Worm (Caenorhabditis elegans) whole organism, L4 larva: ENCODE data around the gene cts-1.
A peak's percentile ranks its signal among the peaks of the same experiment; 100 is the strongest.

Experiments used
- F10B5.3 ChIP-seq: sonication (generic microtip); optimal IDR thresholded peaks from 2 replicates; lab custom pipeline; 2016; ENCODE audit warnings: mild to moderate bottlenecking, missing genetic modification characterization, missing compliant biosample characterization
- F44E2.7 ChIP-seq: fragments of 200-800 bp; sonication (Bioruptor generic); IDR thresholded peaks from 2 replicates; pipeline ENCODE4 v2.1.2; 2022; ENCODE audit warnings: missing genetic modification characterization, missing compliant biosample characterization
- F49E8.2 ChIP-seq: sonication (generic microtip); optimal IDR thresholded peaks from 2 replicates; lab custom pipeline; 2016; ENCODE audit warnings: missing compliant biosample characterization, mild to moderate bottlenecking, missing genetic modification characterization, borderline replicate concordance
- T20F7.1 ChIP-seq: fragments of 200-800 bp; sonication (Bioruptor generic); optimal IDR thresholded peaks from 2 replicates; lab custom pipeline; 2018; ENCODE audit warnings: mild to moderate bottlenecking, missing genetic modification characterization, missing compliant biosample characterization
- T26A8.4 ChIP-seq: fragments of 200-800 bp; sonication (Bioruptor generic); IDR thresholded peaks from 2 replicates; pipeline ENCODE4 v1.3.6; 2022; ENCODE audit warnings: missing genetic modification characterization, missing compliant biosample characterization
- Y105C5A.15 ChIP-seq: fragments of 200-800 bp; sonication (Bioruptor generic); IDR thresholded peaks from 2 replicates; pipeline ENCODE4 v1.3.6; 2022; ENCODE audit warnings: missing genetic modification characterization, missing compliant biosample characterization
- Y48G9A.11 ChIP-seq: fragments of 200-800 bp; sonication (Bioruptor generic); IDR thresholded peaks from 2 replicates; pipeline ENCODE4 v1.3.6; 2022; ENCODE audit warnings: missing genetic modification reagents, missing genetic modification characterization, missing compliant biosample characterization
- Y75B8A.6 ChIP-seq: fragments of 200-800 bp; sonication (Bioruptor generic); IDR thresholded peaks from 2 replicates; pipeline ENCODE4 v1.3.6; 2022; ENCODE audit warnings: missing genetic modification reagents, missing genetic modification characterization, missing compliant biosample characterization
- ZK337.2 ChIP-seq: fragments of 200-800 bp; sonication (Bioruptor generic); IDR thresholded peaks from 2 replicates; pipeline ENCODE4 v1.3.6; 2022; ENCODE audit warnings: missing genetic modification reagents, missing genetic modification characterization, missing compliant biosample characterization
- attf-4 ChIP-seq: sonication (generic microtip); optimal IDR thresholded peaks from 3 replicates; lab custom pipeline; 2017; ENCODE audit warnings: missing biosample characterization, missing genetic modification characterization
- ceh-20 ChIP-seq: fragments of 200-800 bp; sonication (Bioruptor generic); IDR thresholded peaks from 2 replicates; pipeline ENCODE4 v1.3.6; 2022; ENCODE audit warnings: missing genetic modification reagents, missing genetic modification characterization, missing compliant biosample characterization
- ceh-28 ChIP-seq: fragments of 150-350 bp; optimal IDR thresholded peaks from 2 replicates; lab custom pipeline; 2014; ENCODE audit warnings: missing biosample characterization, missing genetic modification reagents, missing genetic modification characterization
- ceh-32 ChIP-seq: sonication (generic microtip); optimal IDR thresholded peaks from 2 replicates; lab custom pipeline; 2016; ENCODE audit warnings: mild to moderate bottlenecking, missing genetic modification characterization, missing compliant biosample characterization; ENCODE audit not compliant: poor library complexity
- cey-2 ChIP-seq: sonication (generic microtip); optimal IDR thresholded peaks from 3 replicates; lab custom pipeline; 2017; ENCODE audit warnings: missing genetic modification characterization, mild to moderate bottlenecking, missing compliant biosample characterization, antibody characterized with exemption, borderline replicate concordance; ENCODE audit not compliant: insufficient read depth
- ctbp-1 ChIP-seq: fragments of 200-800 bp; sonication (Bioruptor generic); IDR thresholded peaks from 2 replicates; pipeline ENCODE4 v1.3.6; 2022; ENCODE audit warnings: missing genetic modification reagents, missing genetic modification characterization, missing compliant biosample characterization
- daf-19 ChIP-seq: fragments of 200-800 bp; sonication (Bioruptor generic); conservative IDR thresholded peaks from 2 replicates; pipeline ENCODE4 v1.3.6; 2022; ENCODE audit warnings: missing genetic modification characterization, missing compliant biosample characterization
- dmd-6 ChIP-seq: fragments of 200-800 bp; sonication (Bioruptor generic); IDR thresholded peaks from 2 replicates; pipeline ENCODE4 v1.3.6; 2022; ENCODE audit warnings: missing genetic modification reagents, missing genetic modification characterization, missing compliant biosample characterization
- dve-1 ChIP-seq: sonication (generic microtip); optimal IDR thresholded peaks from 2 replicates; lab custom pipeline; 2017; ENCODE audit warnings: antibody characterized with exemption, mild to moderate bottlenecking, missing genetic modification characterization, missing compliant biosample characterization; ENCODE audit not compliant: insufficient read depth
- egl-27 ChIP-seq: sonication (generic microtip); optimal IDR thresholded peaks from 3 replicates; lab custom pipeline; 2017; ENCODE audit warnings: missing biosample characterization, missing genetic modification reagents, missing genetic modification characterization
- fos-1 ChIP-seq: fragments of 150-350 bp; optimal IDR thresholded peaks from 2 replicates; lab custom pipeline; 2014; ENCODE audit warnings: missing biosample characterization, missing genetic modification characterization
- hlh-30 ChIP-seq: sonication (generic microtip); optimal IDR thresholded peaks from 2 replicates; lab custom pipeline; 2017; ENCODE audit warnings: antibody characterized with exemption, mild to moderate bottlenecking, missing genetic modification characterization, missing compliant biosample characterization; ENCODE audit not compliant: insufficient read depth
- jun-1 ChIP-seq: fragments of 150-350 bp; optimal IDR thresholded peaks from 2 replicates; lab custom pipeline; 2014; ENCODE audit warnings: missing biosample characterization, missing genetic modification reagents, missing genetic modification characterization
- lim-7 ChIP-seq: fragments of 200-800 bp; sonication (Bioruptor generic); IDR thresholded peaks from 2 replicates; pipeline ENCODE4 v1.3.6; 2022; ENCODE audit warnings: missing genetic modification characterization, missing compliant biosample characterization
- lin-13 ChIP-seq: fragments of 150-350 bp; optimal IDR thresholded peaks from 2 replicates; lab custom pipeline; 2014; ENCODE audit warnings: missing biosample characterization, missing genetic modification reagents, missing genetic modification characterization
- lin-29 ChIP-seq: fragments of 200-800 bp; sonication (Bioruptor generic); IDR thresholded peaks from 2 replicates; pipeline ENCODE4 v1.3.6; 2022; ENCODE audit warnings: missing genetic modification reagents, missing genetic modification characterization, missing compliant biosample characterization
- lin-38 ChIP-seq: fragments of 200-800 bp; sonication (Bioruptor generic); IDR thresholded peaks from 2 replicates; pipeline ENCODE4 v1.3.6; 2022; ENCODE audit warnings: missing genetic modification reagents, missing genetic modification characterization, missing compliant biosample characterization
- lin-39 ChIP-seq: fragments of 150-350 bp; optimal IDR thresholded peaks from 2 replicates; lab custom pipeline; 2014; ENCODE audit warnings: missing biosample characterization, missing genetic modification reagents, missing genetic modification characterization
- mes-2 ChIP-seq: sonication (generic microtip); optimal IDR thresholded peaks from 2 replicates; lab custom pipeline; 2016; ENCODE audit warnings: missing genotype, mild to moderate bottlenecking, missing genetic modification characterization, missing compliant biosample characterization; ENCODE audit not compliant: poor library complexity, severe bottlenecking
- mxl-3 ChIP-seq: fragments of 200-800 bp; sonication (Bioruptor generic); optimal IDR thresholded peaks from 2 replicates; lab custom pipeline; 2018; ENCODE audit warnings: mild to moderate bottlenecking, missing genetic modification characterization, missing compliant biosample characterization
- nhr-237 ChIP-seq: sonication (generic microtip); optimal IDR thresholded peaks from 2 replicates; lab custom pipeline; 2017; ENCODE audit warnings: missing biosample characterization, missing genetic modification characterization
- nhr-28 ChIP-seq: fragments of 150-350 bp; optimal IDR thresholded peaks from 2 replicates; lab custom pipeline; 2014; ENCODE audit warnings: missing biosample characterization, missing genetic modification characterization
- nhr-41 ChIP-seq: fragments of 200-800 bp; sonication (Bioruptor generic); IDR thresholded peaks from 2 replicates; pipeline ENCODE4 v1.3.6; 2022; ENCODE audit warnings: missing genetic modification reagents, missing genetic modification characterization, missing compliant biosample characterization
- nhr-42 ChIP-seq: fragments of 200-800 bp; sonication (Bioruptor generic); IDR thresholded peaks from 2 replicates; pipeline ENCODE4 v1.3.6; 2022; ENCODE audit warnings: missing genetic modification characterization, missing compliant biosample characterization
- nhr-48 ChIP-seq: sonication (generic microtip); optimal IDR thresholded peaks from 2 replicates; lab custom pipeline; 2016; ENCODE audit warnings: mild to moderate bottlenecking, missing genetic modification characterization, missing compliant biosample characterization
- nhr-76 ChIP-seq: fragments of 150-350 bp; optimal IDR thresholded peaks from 2 replicates; lab custom pipeline; 2014; ENCODE audit warnings: missing biosample characterization, missing genetic modification characterization
- nhr-77 ChIP-seq: fragments of 150-350 bp; optimal IDR thresholded peaks from 2 replicates; lab custom pipeline; 2014; ENCODE audit warnings: missing biosample characterization, missing genetic modification characterization
- pha-4 ChIP-seq, 2 experiments: fragments of 150-350 bp in 1 of 2; fragments of 200-800 bp in 1 of 2; sonication (Bioruptor generic) in 1 of 2; IDR thresholded peaks in 1 of 2; optimal IDR thresholded peaks in 1 of 2; 2 replicates each; pipeline versions ENCODE4 v1.3.6 to Lab custom; 2014 to 2022; ENCODE audit warnings: missing genetic modification characterization in 2 of 2, missing genetic modification reagents in 2 of 2, missing biosample characterization in 1 of 2, missing compliant biosample characterization in 1 of 2
- set-16 ChIP-seq: fragments of 200-800 bp; sonication (Bioruptor generic); IDR thresholded peaks from 2 replicates; pipeline ENCODE4 v1.3.6; 2022; ENCODE audit warnings: missing genetic modification reagents, missing genetic modification characterization, missing compliant biosample characterization
- skn-1 ChIP-seq: fragments of 150-350 bp; optimal IDR thresholded peaks from 2 replicates; lab custom pipeline; 2014; ENCODE audit warnings: missing biosample characterization, missing genetic modification characterization
- spr-1 ChIP-seq: sonication (generic microtip); optimal IDR thresholded peaks from 2 replicates; lab custom pipeline; 2016; ENCODE audit warnings: mild to moderate bottlenecking, missing genetic modification characterization, missing compliant biosample characterization
- vab-7 ChIP-seq: fragments of 200-800 bp; sonication (Bioruptor generic); IDR thresholded peaks from 2 replicates; pipeline ENCODE4 v1.3.6; 2022; ENCODE audit warnings: missing genetic modification reagents, missing genetic modification characterization, missing compliant biosample characterization
- zag-1 ChIP-seq: fragments of 150-350 bp; optimal IDR thresholded peaks from 2 replicates; lab custom pipeline; 2014; ENCODE audit warnings: missing biosample characterization, missing genetic modification characterization
- zip-11 ChIP-seq: fragments of 200-800 bp; sonication (Bioruptor generic); IDR thresholded peaks from 2 replicates; pipeline ENCODE4 v1.3.6; 2022; ENCODE audit warnings: missing genetic modification characterization, missing compliant biosample characterization
- ztf-11 ChIP-seq: fragments of 150-350 bp; optimal IDR thresholded peaks from 2 replicates; lab custom pipeline; 2014; ENCODE audit warnings: missing biosample characterization, missing genetic modification characterization
- ztf-7 ChIP-seq: fragments of 150-350 bp; optimal IDR thresholded peaks from 2 replicates; lab custom pipeline; 2014; ENCODE audit warnings: missing biosample characterization, missing genetic modification characterization

The cts-1 gene

DNA sequence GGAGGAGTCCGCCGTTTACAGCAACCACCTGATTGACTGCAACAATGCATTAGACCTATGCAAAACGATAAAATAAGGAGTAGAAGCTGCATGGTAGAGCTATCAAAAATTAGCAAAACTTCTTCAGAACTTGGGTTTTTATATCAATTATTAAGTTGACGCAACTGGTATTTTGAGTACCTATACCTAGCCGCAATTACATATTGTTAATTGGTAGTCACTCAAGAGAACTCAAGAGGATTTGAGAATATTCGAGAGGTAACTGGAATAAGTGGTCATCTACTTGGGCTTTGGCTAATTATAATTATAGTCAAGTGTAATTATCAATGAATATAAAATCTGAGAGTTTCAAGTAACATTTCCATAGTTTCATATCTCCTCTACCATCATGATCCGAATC is 15.2 kb downstream of the cts-1 start, which contains the start of the genes T20G5.13 and T20G5.12:
TSS of gene T20G5.13 (minus strand) at position 101 of the 400 bp plus-strand sequence.
TSS of gene T20G5.12 (plus strand) at position 370 of the 400 bp plus-strand sequence.
- TF ChIP-seq ceh-28: no peak
- no peak for TF ChIP-seq nhr-42
- no peak for TF ChIP-seq attf-4
- TF ChIP-seq hlh-30 (tag; lab: Kevin White, UChicago): no peak
- no peak for TF ChIP-seq lin-29
- TF ChIP-seq F10B5.3 (tag; lab: Kevin White, UChicago): no peak
- TF ChIP-seq jun-1 (tag; lab: Kevin White, UChicago): no peak
- no peak for TF ChIP-seq ceh-32
- TF ChIP-seq ceh-20 (GFP tag; lab: Robert Waterston, UW): no peak
- no peak for TF ChIP-seq egl-27 (tag; lab: Kevin White, UChicago)

ce11 chrIII:10199052-10199451 is 17.4 kb downstream of the cts-1 start, which contains the start of gene T20G5.8:
Gene T20G5.8 (plus strand): TSS chrIII:10199352.
- TF ChIP-seq pha-4 (GFP tag; IDR thresholded peaks at IDR 0.05; lab: Robert Waterston, UW) (no peak), pha-4 (tag; optimal IDR thresholded peaks at IDR 0.05; lab: Kevin White, UChicago) (no peak), lin-13 (GFP tag; lab: Kevin White, UChicago) (no peak), cey-2 (tag; lab: Kevin White, UChicago) (no peak), spr-1 (tag; lab: Kevin White, UChicago) (no peak), lim-7 (GFP tag; lab: Robert Waterston, UW) (no peak), nhr-48 (tag; lab: Kevin White, UChicago) (no peak), ctbp-1 (GFP tag; lab: Robert Waterston, UW) (no peak), skn-1 (tag; lab: Kevin White, UChicago) (no peak), nhr-77 (no peak), F49E8.2 (tag; lab: Kevin White, UChicago) (no peak), zag-1 (no peak), lin-38 (GFP tag; lab: Robert Waterston, UW) (no peak), Y75B8A.6 (GFP tag; lab: Robert Waterston, UW) (no peak)

DNA sequence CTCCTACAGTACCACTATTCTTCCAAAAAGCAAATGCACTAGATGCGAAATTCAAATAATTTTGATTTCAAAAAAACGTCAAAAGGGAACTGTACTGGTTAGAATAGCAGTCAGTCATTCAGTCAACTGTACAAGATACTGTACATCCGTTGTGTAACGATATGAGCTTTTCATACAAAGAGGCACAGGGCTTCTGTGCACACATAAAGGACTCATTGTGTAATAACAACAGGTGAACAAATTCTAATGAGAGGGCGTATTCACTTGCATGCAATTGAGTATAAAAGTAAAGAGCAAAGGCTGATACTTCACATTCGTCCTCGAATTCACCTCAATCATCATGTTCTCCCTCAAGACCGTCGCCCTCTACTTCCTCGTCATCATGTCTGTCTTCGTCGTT is 19.0 kb downstream of the cts-1 start, which contains the start of gene dod-6:
TSS of gene dod-6 (plus strand) at position 301 of the 400 bp plus-strand sequence.
- TF ChIP-seq attf-4 (no peak), mxl-3 (GFP tag; lab: Kevin White, UChicago) (no peak), Y75B8A.6 (GFP tag; lab: Robert Waterston, UW) (no peak), fos-1 (tag; lab: Kevin White, UChicago) (no peak), nhr-237 (no peak), Y105C5A.15 (GFP tag; lab: Robert Waterston, UW) (no peak), ztf-7 (tag; lab: Kevin White, UChicago) (no peak)

ce11 chrIII:10196796-10197195 is 19.6 kb downstream of the cts-1 start:
- TF ChIP-seq egl-27 (tag; lab: Kevin White, UChicago) (no peak), mes-2 (tag; lab: Kevin White, UChicago) (no peak), ZK337.2 (GFP tag; lab: Robert Waterston, UW) (no peak), F44E2.7 (GFP tag; lab: Robert Waterston, UW) (no peak), nhr-28 (tag; lab: Kevin White, UChicago) (no peak), Y48G9A.11 (no peak), set-16 (no peak), daf-19 (GFP tag; lab: Robert Waterston, UW) (no peak), nhr-41 (GFP tag; lab: Robert Waterston, UW) (no peak), skn-1 (tag; lab: Kevin White, UChicago) (no peak), lin-39 (tag; lab: Kevin White, UChicago) (no peak), nhr-48 (tag; lab: Kevin White, UChicago) (no peak), Y105C5A.15 (GFP tag; lab: Robert Waterston, UW) (no peak), vab-7 (GFP tag; lab: Robert Waterston, UW) (no peak), zip-11 (GFP tag; lab: Robert Waterston, UW) (no peak), nhr-76 (tag; lab: Kevin White, UChicago) (no peak), F49E8.2 (tag; lab: Kevin White, UChicago) (no peak), dmd-6 (peak; percentile 59), T26A8.4 (GFP tag; lab: Robert Waterston, UW) (no peak), dve-1 (tag; lab: Kevin White, UChicago) (peak; percentile 88), nhr-77 (no peak), T20F7.1 (GFP tag; lab: Kevin White, UChicago) (no peak), ztf-11 (tag; lab: Kevin White, UChicago) (no peak)
